Worm (Caenorhabditis elegans) whole organism, late embryonic: ENCODE measurements around the gene Y40B10B.1.

Experiments
- K02D7.2 ChIP-seq: sonication (generic microtip); optimal IDR thresholded peaks from 2 replicates; lab custom pipeline; 2017; ENCODE audit warnings: mild to moderate bottlenecking, missing genetic modification characterization, missing compliant biosample characterization
- Y22D7AL.16 ChIP-seq: sonication (generic microtip); optimal IDR thresholded peaks from 2 replicates; lab custom pipeline; 2016; ENCODE audit warnings: missing genetic modification characterization, missing compliant biosample characterization
- ama-1 ChIP-seq: fragments of 150-350 bp; optimal IDR thresholded peaks from 2 replicates; lab custom pipeline; 2014
- ceh-19 ChIP-seq: fragments of 200-800 bp; sonication (Bioruptor generic); optimal IDR thresholded peaks from 2 replicates; lab custom pipeline; 2018; ENCODE audit warnings: mild to moderate bottlenecking, missing genetic modification characterization, missing compliant biosample characterization
- ceh-45 ChIP-seq: fragments of 200-800 bp; sonication (Bioruptor generic); IDR thresholded peaks from 2 replicates; pipeline ENCODE4 v1.3.6; 2022; ENCODE audit warnings: missing genetic modification reagents, missing genetic modification characterization, missing compliant biosample characterization
- dve-1 ChIP-seq: sonication (generic microtip); optimal IDR thresholded peaks from 2 replicates; lab custom pipeline; 2017; ENCODE audit warnings: antibody characterized with exemption, mild to moderate bottlenecking, missing genetic modification characterization, missing compliant biosample characterization
- elt-4 ChIP-seq: sonication (generic microtip); optimal IDR thresholded peaks from 2 replicates; lab custom pipeline; 2016; ENCODE audit warnings: missing genetic modification characterization, missing compliant biosample characterization
- fkh-10 ChIP-seq: fragments of 150-350 bp; optimal IDR thresholded peaks from 2 replicates; lab custom pipeline; 2014; ENCODE audit warnings: missing biosample characterization, missing genetic modification reagents, missing genetic modification characterization
- hlh-30 ChIP-seq: sonication (generic microtip); optimal IDR thresholded peaks from 2 replicates; lab custom pipeline; 2017; ENCODE audit warnings: antibody characterized with exemption, missing genetic modification characterization, missing compliant biosample characterization; ENCODE audit not compliant: insufficient read depth
- mec-3 ChIP-seq: sonication (generic microtip); optimal IDR thresholded peaks from 2 replicates; lab custom pipeline; 2016; ENCODE audit warnings: borderline replicate concordance, missing genetic modification characterization, missing compliant biosample characterization
- nhr-232 ChIP-seq: sonication (generic microtip); optimal IDR thresholded peaks from 2 replicates; lab custom pipeline; 2016; ENCODE audit warnings: missing genetic modification characterization, missing compliant biosample characterization
- pqm-1 ChIP-seq: sonication (generic microtip); optimal IDR thresholded peaks from 2 replicates; lab custom pipeline; 2016; ENCODE audit warnings: missing genetic modification characterization, missing compliant biosample characterization
- syd-9 ChIP-seq: sonication (generic microtip); optimal IDR thresholded peaks from 2 replicates; lab custom pipeline; 2016; ENCODE audit warnings: mild to moderate bottlenecking, missing genetic modification characterization, moderate library complexity, missing compliant biosample characterization
- unc-86 ChIP-seq: sonication (generic microtip); optimal IDR thresholded peaks from 2 replicates; lab custom pipeline; 2016; ENCODE audit warnings: missing genetic modification characterization, missing compliant biosample characterization

DNA sequence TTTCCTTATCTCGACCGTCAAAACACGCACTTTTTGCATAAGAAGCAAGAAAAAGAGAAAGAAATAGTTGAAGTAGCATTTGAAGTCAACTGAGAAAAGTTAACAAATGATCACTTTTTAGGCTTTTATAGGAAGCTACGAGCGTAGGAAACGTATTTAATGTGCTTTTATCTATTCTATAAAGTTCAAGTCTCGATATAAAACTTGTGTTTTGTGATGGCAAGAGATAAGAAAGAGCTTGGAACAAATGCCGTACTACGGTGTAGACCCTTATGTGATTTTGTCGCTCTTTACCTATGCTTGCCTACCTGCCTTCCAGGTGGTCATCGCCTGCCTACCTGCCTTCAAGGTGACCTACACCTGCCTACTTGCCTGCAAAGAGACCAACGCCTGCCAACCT is 42.9 kb upstream of the Y40B10B.1 start, which contains the start of gene clec-206:
- no peak for TF ChIP-seq hlh-30 (tag; lab: Kevin White, UChicago)
- no peak for TF ChIP-seq pqm-1 (tag; lab: Kevin White, UChicago)
- no peak for TF ChIP-seq K02D7.2 (tag; lab: Kevin White, UChicago)
- TF ChIP-seq ceh-19: no peak
- TF ChIP-seq mec-3 (tag; lab: Kevin White, UChicago): no peak
- no peak for TF ChIP-seq nhr-232 (tag; lab: Kevin White, UChicago)
- no peak for TF ChIP-seq elt-4 (tag; lab: Kevin White, UChicago)
- TF ChIP-seq ama-1 (lab: Kevin White, UChicago): no peak
- no peak for TF ChIP-seq unc-86 (tag; lab: Kevin White, UChicago)
- TF ChIP-seq ceh-45 (GFP tag; lab: Robert Waterston, UW): no peak
- TF ChIP-seq fkh-10: no peak
- TF ChIP-seq dve-1 (tag; lab: Kevin White, UChicago): no peak
- no peak for TF ChIP-seq syd-9
- TF ChIP-seq Y22D7AL.16 (tag; lab: Kevin White, UChicago): no peak
